Worm (Caenorhabditis elegans): ENCODE measurements around the gene ril-2.

DNA sequence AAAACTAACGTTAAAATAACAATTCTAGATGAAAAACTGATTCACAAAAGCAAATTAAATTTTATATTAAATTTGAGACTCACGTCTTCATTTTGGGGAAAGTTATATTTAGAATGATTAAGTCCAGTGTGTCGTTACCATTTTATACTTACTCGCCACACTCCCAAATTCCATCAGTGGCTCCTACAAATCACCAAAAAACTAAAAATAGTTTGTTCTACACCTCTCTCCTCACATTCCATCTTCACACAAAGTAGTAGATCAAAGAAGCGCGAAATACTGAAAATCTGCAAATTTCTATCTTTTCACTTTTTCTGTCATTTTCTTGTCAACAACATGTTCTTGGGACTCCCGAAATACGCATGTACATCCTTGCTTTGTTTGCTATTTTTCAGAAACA, 9.9 kb upstream of the ril-2 start, which contains the start of gene ZC116.5:
- TF ChIP-seq dpl-1 (GFP tag; optimal IDR thresholded peaks at IDR 0.05) (no peak), him-1 (tag; optimal IDR thresholded peaks at IDR 0.05) (no peak), nhr-80 (tag; optimal IDR thresholded peaks at IDR 0.05) (no peak), aptf-3 (GFP tag; IDR thresholded peaks at IDR 0.05) (no peak), bed-1 (GFP tag; IDR thresholded peaks at IDR 0.05) (no peak), Y95B8A.8 (GFP tag; IDR thresholded peaks at IDR 0.05) (no peak), efl-1 (GFP tag; optimal IDR thresholded peaks at IDR 0.05) (no peak), Y79H2A.3 (GFP tag; conservative IDR thresholded peaks at IDR 0.05) (no peak), ceh-100 (GFP tag; IDR thresholded peaks at IDR 0.05) (no peak), lsl-1 (GFP tag; optimal IDR thresholded peaks at IDR 0.05) (no peak)
